Fruit fly (Drosophila melanogaster) whole organism, embryonic: Measurements from ENCODE around the gene CG4631.

Experiments
- C15 ChIP-seq: fragments of 200-800 bp; sonication (Bioruptor generic); IDR thresholded peaks from 3 replicates; pipeline ENCODE4 v1.3.6; 2022; ENCODE audit warnings: missing biosample characterization, missing genetic modification characterization
- CG10431 ChIP-seq: fragments of 200-800 bp; sonication (Bioruptor generic); optimal IDR thresholded peaks from 3 replicates; lab custom pipeline; 2018; ENCODE audit warnings: missing biosample characterization, mild to moderate bottlenecking, missing genetic modification characterization
- CG10543 ChIP-seq: fragments of 200-800 bp; sonication (Bioruptor generic); optimal IDR thresholded peaks from 3 replicates; lab custom pipeline; 2017; ENCODE audit warnings: missing biosample characterization, mild to moderate bottlenecking, missing genetic modification characterization, moderate library complexity
- CG12071 ChIP-seq: fragments of 200-800 bp; sonication (Bioruptor generic); optimal IDR thresholded peaks from 3 replicates; lab custom pipeline; 2018; ENCODE audit warnings: missing biosample characterization, mild to moderate bottlenecking, missing genetic modification characterization
- CG12769 ChIP-seq: fragments of 200-800 bp; sonication (Bioruptor generic); optimal IDR thresholded peaks from 2 replicates; lab custom pipeline; 2019; ENCODE audit warnings: missing biosample characterization, mild to moderate bottlenecking, missing genetic modification characterization, moderate library complexity
- CG17568 ChIP-seq: fragments of 200-800 bp; sonication (Bioruptor generic); optimal IDR thresholded peaks from 2 replicates; lab custom pipeline; 2018; ENCODE audit warnings: missing biosample characterization, mild to moderate bottlenecking, missing genetic modification characterization, moderate library complexity
- CG18599 ChIP-seq: fragments of 200-800 bp; sonication (Bioruptor generic); optimal IDR thresholded peaks from 3 replicates; lab custom pipeline; 2017; ENCODE audit warnings: missing biosample characterization, missing genetic modification characterization, mild to moderate bottlenecking, moderate library complexity, missing genetic modification reagents
- CG2202 ChIP-seq: fragments of 200-800 bp; sonication (Bioruptor generic); optimal IDR thresholded peaks from 2 replicates; lab custom pipeline; 2018; ENCODE audit warnings: missing biosample characterization, mild to moderate bottlenecking, missing genetic modification characterization
- CG4328 ChIP-seq: fragments of 200-800 bp; sonication (Bioruptor generic); optimal IDR thresholded peaks from 3 replicates; lab custom pipeline; 2017; ENCODE audit warnings: missing biosample characterization, missing genetic modification reagents, missing genetic modification characterization
- CG4730 ChIP-seq: fragments of 200-800 bp; sonication (Bioruptor generic); IDR thresholded peaks from 2 replicates; pipeline ENCODE4 v1.3.6; 2022; ENCODE audit warnings: missing biosample characterization, missing genetic modification characterization
- CG6689 ChIP-seq: fragments of 200-800 bp; sonication (Bioruptor generic); IDR thresholded peaks from 2 replicates; pipeline ENCODE4 v1.3.6; 2022; ENCODE audit warnings: missing biosample characterization, missing genetic modification characterization
- CG7987 ChIP-seq: fragments of 200-800 bp; sonication (Bioruptor generic); optimal IDR thresholded peaks from 2 replicates; lab custom pipeline; 2018; ENCODE audit warnings: missing biosample characterization, mild to moderate bottlenecking, missing genetic modification characterization, moderate library complexity
- CG8290 ChIP-seq, 3 experiments: fragments of 200-800 bp; sonication (Bioruptor generic); optimal IDR thresholded peaks; 2 replicates each; lab custom pipeline; 2016 to 2019; ENCODE audit warnings: missing biosample characterization in 3 of 3, missing genetic modification characterization in 3 of 3, mild to moderate bottlenecking in 2 of 3, moderate library complexity in 1 of 3
- CG8765 ChIP-seq: fragments of 200-800 bp; sonication (Bioruptor generic); IDR thresholded peaks from 2 replicates; pipeline ENCODE4 v1.3.6; 2022; ENCODE audit warnings: missing biosample characterization, missing genetic modification characterization
- CHES-1-like ChIP-seq: fragments of 200-800 bp; sonication (Bioruptor generic); optimal IDR thresholded peaks from 2 replicates; lab custom pipeline; 2016; ENCODE audit warnings: missing biosample characterization, missing genetic modification characterization
- Hand ChIP-seq: fragments of 200-800 bp; sonication (Bioruptor generic); optimal IDR thresholded peaks from 2 replicates; lab custom pipeline; 2017; ENCODE audit warnings: mild to moderate bottlenecking, missing biosample characterization, missing genetic modification reagents, missing genetic modification characterization
- Hr3 ChIP-seq: fragments of 200-800 bp; sonication (Bioruptor generic); optimal IDR thresholded peaks from 3 replicates; lab custom pipeline; 2016; ENCODE audit warnings: missing biosample characterization, missing genetic modification characterization
- MTF-1 ChIP-seq: fragments of 200-800 bp; sonication (Bioruptor generic); optimal IDR thresholded peaks from 2 replicates; lab custom pipeline; 2018; ENCODE audit warnings: missing biosample characterization, mild to moderate bottlenecking, missing genetic modification characterization, borderline replicate concordance
- Meics ChIP-seq: fragments of 200-800 bp; sonication (Bioruptor generic); optimal IDR thresholded peaks from 2 replicates; lab custom pipeline; 2017; ENCODE audit warnings: missing biosample characterization, mild to moderate bottlenecking, missing genetic modification characterization
- Nf-YC ChIP-seq: fragments of 200-800 bp; optimal IDR thresholded peaks from 3 replicates; lab custom pipeline; 2019; ENCODE audit warnings: missing biosample characterization, mild to moderate bottlenecking, missing genetic modification characterization, moderate library complexity
- NfI ChIP-seq: fragments of 200-800 bp; sonication (Bioruptor generic); optimal IDR thresholded peaks from 3 replicates; lab custom pipeline; 2018; ENCODE audit warnings: missing biosample characterization, mild to moderate bottlenecking, missing genetic modification characterization, moderate library complexity
- Trl ChIP-seq, 3 experiments: fragments of >200 bp in 2 of 3; fragments of 200-800 bp in 1 of 3; sonication (Bioruptor generic) in 1 of 3; optimal IDR thresholded peaks; 2 replicates in 1 of 3; 3 replicates in 2 of 3; lab custom pipeline; 2016 to 2017; ENCODE audit warnings: missing biosample characterization in 1 of 3, missing genetic modification characterization in 1 of 3
- caup ChIP-seq: fragments of 200-800 bp; sonication (Bioruptor generic); optimal IDR thresholded peaks from 3 replicates; lab custom pipeline; 2017; ENCODE audit warnings: missing biosample characterization, mild to moderate bottlenecking, missing genetic modification characterization, moderate library complexity; ENCODE audit not compliant: severe bottlenecking
- cg ChIP-seq: fragments of 200-800 bp; sonication (Bioruptor generic); optimal IDR thresholded peaks from 3 replicates; lab custom pipeline; 2019; ENCODE audit warnings: missing biosample characterization, mild to moderate bottlenecking, missing genetic modification characterization, moderate library complexity
- chinmo ChIP-seq: fragments of 200-800 bp; sonication (Bioruptor generic); IDR thresholded peaks from 4 replicates; pipeline ENCODE4 v1.3.6; 2022; ENCODE audit warnings: missing biosample characterization, missing genetic modification characterization; ENCODE audit not compliant: partially characterized antibody
- chm ChIP-seq: fragments of 200-800 bp; sonication (Bioruptor generic); IDR thresholded peaks from 2 replicates; pipeline ENCODE4 v1.3.6; 2022; ENCODE audit warnings: missing biosample characterization, missing genetic modification characterization
- chn ChIP-seq: fragments of 200-800 bp; sonication (Bioruptor generic); optimal IDR thresholded peaks from 2 replicates; lab custom pipeline; 2016; ENCODE audit warnings: missing biosample characterization, missing genetic modification characterization
- corto ChIP-seq: fragments of 200-800 bp; sonication (Bioruptor generic); optimal IDR thresholded peaks from 2 replicates; lab custom pipeline; 2016; ENCODE audit warnings: missing biosample characterization, mild to moderate bottlenecking, missing genetic modification characterization, moderate library complexity
- crol ChIP-seq: fragments of 200-800 bp; sonication (Bioruptor generic); IDR thresholded peaks from 2 replicates; pipeline ENCODE4 v1.3.6; 2022; ENCODE audit warnings: missing biosample characterization, missing genetic modification characterization
- esg ChIP-seq: fragments of 200-800 bp; sonication (Bioruptor generic); conservative IDR thresholded peaks from 2 replicates; pipeline ENCODE4 v1.3.6; 2022; ENCODE audit warnings: missing biosample characterization, missing genetic modification characterization
- exex ChIP-seq: fragments of 200-800 bp; sonication (Bioruptor generic); optimal IDR thresholded peaks from 4 replicates; lab custom pipeline; 2018; ENCODE audit warnings: missing biosample characterization, mild to moderate bottlenecking, missing genetic modification characterization, moderate library complexity
- jing ChIP-seq: fragments of 200-800 bp; sonication (Bioruptor generic); optimal IDR thresholded peaks from 2 replicates; lab custom pipeline; 2018; ENCODE audit warnings: missing biosample characterization, mild to moderate bottlenecking, missing genetic modification characterization
- lbe ChIP-seq: fragments of 200-800 bp; sonication (Bioruptor generic); optimal IDR thresholded peaks from 2 replicates; lab custom pipeline; 2016; ENCODE audit warnings: missing biosample characterization, mild to moderate bottlenecking, missing genetic modification characterization
- nau ChIP-seq: fragments of 200-800 bp; sonication (Bioruptor generic); optimal IDR thresholded peaks from 3 replicates; lab custom pipeline; 2017; ENCODE audit warnings: missing biosample characterization, mild to moderate bottlenecking, missing genetic modification characterization, missing genetic modification reagents
- nerfin-2 ChIP-seq: fragments of 200-800 bp; sonication (Bioruptor generic); IDR thresholded peaks from 2 replicates; pipeline ENCODE4 v1.3.6; 2022; ENCODE audit warnings: missing biosample characterization, missing genetic modification characterization; ENCODE audit not compliant: partially characterized antibody
- odd ChIP-seq: fragments of 200-800 bp; sonication (Bioruptor generic); optimal IDR thresholded peaks from 2 replicates; lab custom pipeline; 2017; ENCODE audit warnings: missing biosample characterization, mild to moderate bottlenecking, missing genetic modification characterization
- prd ChIP-seq, 3 experiments: fragments of >200 bp in 2 of 3; fragments of 200-800 bp in 1 of 3; sonication (Bioruptor generic) in 1 of 3; optimal IDR thresholded peaks in 2 of 3; IDR thresholded peaks in 1 of 3; 2 replicates in 2 of 3; 3 replicates in 1 of 3; pipeline versions ENCODE4 v1.3.6 to Lab custom; 2017 to 2022; ENCODE audit warnings: missing biosample characterization in 1 of 3, missing genetic modification characterization in 1 of 3
- psq ChIP-seq: fragments of 200-800 bp; sonication (Bioruptor generic); optimal IDR thresholded peaks from 2 replicates; lab custom pipeline; 2017; ENCODE audit warnings: missing biosample characterization, missing genetic modification characterization
- repo ChIP-seq: fragments of 200-800 bp; sonication (Bioruptor generic); optimal IDR thresholded peaks from 2 replicates; lab custom pipeline; 2016; ENCODE audit warnings: missing biosample characterization, missing genetic modification characterization
- sens ChIP-seq: fragments of 200-800 bp; sonication (Bioruptor generic); peaks from one replicate; lab custom pipeline; 2016; ENCODE audit warnings: missing biosample characterization, missing genetic modification characterization
- seq ChIP-seq: fragments of 200-800 bp; sonication (Bioruptor generic); IDR thresholded peaks from 2 replicates; pipeline ENCODE4 v1.3.6; 2022; ENCODE audit warnings: missing biosample characterization, missing genetic modification characterization
- shn ChIP-seq: fragments of 200-800 bp; sonication (Bioruptor generic); optimal IDR thresholded peaks from 3 replicates; lab custom pipeline; 2016; ENCODE audit warnings: missing biosample characterization, missing genetic modification characterization
- sug ChIP-seq: fragments of 200-800 bp; optimal IDR thresholded peaks from 2 replicates; lab custom pipeline; 2019; ENCODE audit warnings: missing biosample characterization, mild to moderate bottlenecking, missing genetic modification characterization, moderate library complexity
- ttk ChIP-seq: fragments of 200-800 bp; sonication (Bioruptor generic); IDR thresholded peaks from 2 replicates; pipeline ENCODE4 v2.1.2; 2022; ENCODE audit warnings: missing biosample characterization, missing genetic modification characterization
- tup ChIP-seq: fragments of 200-800 bp; sonication (Bioruptor generic); optimal IDR thresholded peaks from 2 replicates; lab custom pipeline; 2016; ENCODE audit warnings: missing biosample characterization, mild to moderate bottlenecking, missing genetic modification characterization, moderate library complexity
- unpg ChIP-seq: fragments of 200-800 bp; sonication (Bioruptor generic); optimal IDR thresholded peaks from 3 replicates; lab custom pipeline; 2018; ENCODE audit warnings: missing biosample characterization, mild to moderate bottlenecking, missing genetic modification characterization, moderate library complexity
- zen2 ChIP-seq: fragments of 200-800 bp; sonication (Bioruptor generic); IDR thresholded peaks from 3 replicates; pipeline ENCODE4 v1.3.6; 2022; ENCODE audit warnings: missing biosample characterization, missing genetic modification characterization; ENCODE audit not compliant: partially characterized antibody

The CG4631 gene

dm6 chr2L:16601515-16602026 is 5.6 kb upstream of the CG4631 start (continued):
- TF ChIP-seq CHES-1-like (GFP tag; lab: Kevin White, UChicago) (peak; percentile 34), jing (GFP tag; lab: Kevin White, UChicago) (peak; percentile 61), unpg (GFP tag; lab: Kevin White, UChicago) (peak; percentile 8), crol (peak; percentile 99), chn (GFP tag; lab: Kevin White, UChicago) (no peak), exex (tag; lab: Kevin White, UChicago) (peak; percentile 7), esg (no peak), nerfin-2 (GFP tag; lab: Robert Waterston, UW) (no peak), CG4730 (GFP tag; lab: Robert Waterston, UW) (no peak), MTF-1 (GFP tag; lab: Kevin White, UChicago) (peak; percentile 22), odd (peak; percentile 12), Hr3 (no peak), CG10431 (no peak), CG12769 (tag; lab: Kevin White, UChicago) (peak; percentile 68), lbe (GFP tag; lab: Kevin White, UChicago) (peak; percentile 92), C15 (GFP tag; lab: Robert Waterston, UW) (no peak), cg (GFP tag; lab: Kevin White, UChicago) (peak; percentile 89), NfI (GFP tag; lab: Kevin White, UChicago) (peak; percentile 41), sug (tag; lab: Kevin White, UChicago) (peak; percentile 40), ttk (0 out of 2 replicates have a peak, but pooled peaks have one; percentile 42), CG8290 (GFP tag; optimal IDR thresholded peaks at IDR 0.05; lab: Kevin White, UChicago) (no peak), CG8290 (tag; optimal IDR thresholded peaks at IDR 0.05; lab: Kevin White, UChicago) (peak in 1 of 2 experiments; percentile 79), Hand (peak; percentile 52), zen2 (GFP tag; lab: Robert Waterston, UW) (peak; percentile 64; the same call in 1 of the 3 replicates), corto (GFP tag; lab: Kevin White, UChicago) (peak; percentile 94), chm (peak; percentile 84), chinmo (GFP tag; lab: Robert Waterston, UW) (peak; percentile 98), CG8765 (GFP tag; lab: Robert Waterston, UW) (0 out of 2 replicates have a peak, but pooled peaks have one; percentile 8), caup (GFP tag; lab: Kevin White, UChicago) (peak; percentile 20), sens (GFP tag; lab: Kevin White, UChicago) (peak; percentile 74), CG7987 (GFP tag; lab: Kevin White, UChicago) (peak; percentile 63), CG4328 (GFP tag; lab: Kevin White, UChicago) (no peak), Nf-YC (tag; lab: Kevin White, UChicago) (peak; percentile 66), psq (GFP tag; lab: Kevin White, UChicago) (peak; percentile 53), CG6689 (GFP tag; lab: Robert Waterston, UW) (no peak), tup (GFP tag; lab: Kevin White, UChicago) (no peak), CG2202 (tag; lab: Kevin White, UChicago) (no peak), prd (optimal IDR thresholded peaks at IDR 0.05; lab: Kevin White, UChicago) (no peak), prd (GFP tag; IDR thresholded peaks at IDR 0.05; lab: Robert Waterston, UW) (0 out of 3 replicates have a peak, but pooled peaks have one; percentile 5), Meics (peak; percentile 4), seq (GFP tag; lab: Robert Waterston, UW) (0 out of 2 replicates have a peak, but pooled peaks have one; percentile 41), Trl (optimal IDR thresholded peaks at IDR 0.05; lab: Kevin White, UChicago) (peak; percentile 90 to 95), Trl (GFP tag; optimal IDR thresholded peaks at IDR 0.05; lab: Kevin White, UChicago) (no peak), CG12071 (GFP tag; lab: Kevin White, UChicago) (peak; percentile 40), repo (GFP tag; lab: Kevin White, UChicago) (peak; percentile 25), CG10543 (GFP tag; lab: Kevin White, UChicago) (peak; percentile 74), shn (peak; percentile 34), CG18599 (GFP tag; lab: Kevin White, UChicago) (peak; percentile 22), nau (GFP tag; lab: Kevin White, UChicago) (peak; percentile 37), CG17568 (GFP tag; lab: Kevin White, UChicago) (peak; percentile 45)
